Worm (Caenorhabditis elegans) whole organism, L3 larva: ENCODE results near the gene F20D12.7.
A peak's percentile ranks its signal among the peaks of the same experiment; 100 is the strongest.

Experiments
- ZK546.5 ChIP-seq: sonication (generic microtip); optimal IDR thresholded peaks from 2 replicates; lab custom pipeline; 2017; ENCODE audit warnings: missing biosample characterization, missing genetic modification characterization
- aly-2 ChIP-seq: fragments of 150-350 bp; optimal IDR thresholded peaks from 2 replicates; lab custom pipeline; 2014; ENCODE audit warnings: missing biosample characterization, missing genetic modification characterization
- ama-1 ChIP-seq: fragments of 150-350 bp; optimal IDR thresholded peaks from 2 replicates; lab custom pipeline; 2018
- ceh-28 ChIP-seq: fragments of 150-350 bp; optimal IDR thresholded peaks from 2 replicates; lab custom pipeline; 2014; ENCODE audit warnings: missing biosample characterization, missing genetic modification reagents, missing genetic modification characterization
- ceh-9 ChIP-seq: sonication (generic microtip); optimal IDR thresholded peaks from 2 replicates; lab custom pipeline; 2018; ENCODE audit warnings: missing biosample characterization, missing genetic modification characterization
- daf-12 ChIP-seq: fragments of 150-350 bp; optimal IDR thresholded peaks from 2 replicates; lab custom pipeline; 2014; ENCODE audit warnings: missing biosample characterization, missing genetic modification reagents, missing genetic modification characterization
- elt-1 ChIP-seq: fragments of 150-350 bp; optimal IDR thresholded peaks from 2 replicates; lab custom pipeline; 2014; ENCODE audit warnings: missing biosample characterization, missing genetic modification characterization
- elt-2 ChIP-seq: sonication (generic microtip); optimal IDR thresholded peaks from 2 replicates; lab custom pipeline; 2016; ENCODE audit warnings: missing genetic modification reagents, mild to moderate bottlenecking, missing genetic modification characterization, missing compliant biosample characterization
- elt-3 ChIP-seq, 3 experiments: fragments of 150-350 bp in 1 of 3; sonication (generic microtip) in 2 of 3; optimal IDR thresholded peaks; 2 replicates in 2 of 3; 4 replicates in 1 of 3; lab custom pipeline; 2014 to 2017; ENCODE audit warnings: missing biosample characterization in 3 of 3, missing genetic modification characterization in 3 of 3
- eor-1 ChIP-seq, 2 experiments: fragments of 150-350 bp; optimal IDR thresholded peaks; 2 replicates each; lab custom pipeline; 2014 to 2018; ENCODE audit warnings: missing biosample characterization in 2 of 2, missing genetic modification characterization in 2 of 2
- fkh-2 ChIP-seq: fragments of 150-350 bp; optimal IDR thresholded peaks from 2 replicates; lab custom pipeline; 2014; ENCODE audit warnings: missing biosample characterization, missing genetic modification reagents, missing genetic modification characterization
- hmg-11 ChIP-seq: sonication (generic microtip); optimal IDR thresholded peaks from 2 replicates; lab custom pipeline; 2016; ENCODE audit warnings: missing genetic modification characterization, missing compliant biosample characterization
- jun-1 ChIP-seq: fragments of 150-350 bp; optimal IDR thresholded peaks from 2 replicates; lab custom pipeline; 2014; ENCODE audit warnings: missing biosample characterization, missing genetic modification reagents, missing genetic modification characterization
- lin-15B ChIP-seq: fragments of 150-350 bp; optimal IDR thresholded peaks from 2 replicates; lab custom pipeline; 2014; ENCODE audit warnings: missing biosample characterization, missing genetic modification characterization
- lin-39 ChIP-seq: fragments of 150-350 bp; optimal IDR thresholded peaks from 2 replicates; lab custom pipeline; 2018; ENCODE audit warnings: missing biosample characterization, missing genetic modification reagents, missing genetic modification characterization
- lsy-12 ChIP-seq: sonication (generic microtip); optimal IDR thresholded peaks from 2 replicates; lab custom pipeline; 2016; ENCODE audit warnings: mild to moderate bottlenecking, missing genetic modification characterization, missing compliant biosample characterization
- mdl-1 ChIP-seq: fragments of 150-350 bp; optimal IDR thresholded peaks from 2 replicates; lab custom pipeline; 2014; ENCODE audit warnings: missing biosample characterization, missing genetic modification characterization
- mml-1 ChIP-seq: fragments of 150-350 bp; sonication (generic microtip); optimal IDR thresholded peaks from 3 replicates; lab custom pipeline; 2014; ENCODE audit warnings: missing biosample characterization, missing genetic modification characterization
- nfya-1 ChIP-seq: sonication (generic microtip); optimal IDR thresholded peaks from 2 replicates; lab custom pipeline; 2017; ENCODE audit warnings: missing genetic modification characterization, mild to moderate bottlenecking, missing compliant biosample characterization, antibody characterized with exemption, moderate library complexity; ENCODE audit not compliant: insufficient read depth
- nhr-23 ChIP-seq: fragments of 150-350 bp; optimal IDR thresholded peaks from 2 replicates; lab custom pipeline; 2014; ENCODE audit warnings: missing biosample characterization, missing genetic modification reagents, missing genetic modification characterization
- nhr-237 ChIP-seq: fragments of 150-350 bp; optimal IDR thresholded peaks from 2 replicates; lab custom pipeline; 2014; ENCODE audit warnings: missing biosample characterization, missing genetic modification characterization
- nhr-25 ChIP-seq: sonication (generic microtip); optimal IDR thresholded peaks from 2 replicates; lab custom pipeline; 2017; ENCODE audit warnings: missing biosample characterization, missing genetic modification characterization
- nhr-43 ChIP-seq: sonication (generic microtip); optimal IDR thresholded peaks from 2 replicates; lab custom pipeline; 2016; ENCODE audit warnings: mild to moderate bottlenecking, missing genetic modification characterization, missing compliant biosample characterization; ENCODE audit not compliant: poor library complexity, severe bottlenecking
- nhr-67 ChIP-seq: fragments of 150-350 bp; optimal IDR thresholded peaks from 2 replicates; lab custom pipeline; 2014; ENCODE audit warnings: missing biosample characterization, missing genetic modification characterization
- nhr-77 ChIP-seq: fragments of 150-350 bp; optimal IDR thresholded peaks from 2 replicates; lab custom pipeline; 2014; ENCODE audit warnings: missing biosample characterization, missing genetic modification characterization
- pha-4 ChIP-seq: fragments of 150-350 bp; optimal IDR thresholded peaks from 2 replicates; lab custom pipeline; 2014; ENCODE audit warnings: missing biosample characterization, missing genetic modification reagents, missing genetic modification characterization
- pqm-1 ChIP-seq: fragments of 150-350 bp; optimal IDR thresholded peaks from 2 replicates; lab custom pipeline; 2017; ENCODE audit warnings: missing biosample characterization, missing genetic modification characterization, inconsistent platforms
- skn-1 ChIP-seq: fragments of 150-350 bp; optimal IDR thresholded peaks from 2 replicates; lab custom pipeline; 2014; ENCODE audit warnings: missing biosample characterization, missing genetic modification characterization
- snpc-4 ChIP-seq: fragments of 150-350 bp; optimal IDR thresholded peaks from 2 replicates; lab custom pipeline; 2014; ENCODE audit warnings: missing biosample characterization, missing genetic modification characterization
- ztf-11 ChIP-seq: fragments of 150-350 bp; optimal IDR thresholded peaks from 2 replicates; lab custom pipeline; 2014; ENCODE audit warnings: missing biosample characterization, missing genetic modification characterization

Gene F20D12.7

DNA sequence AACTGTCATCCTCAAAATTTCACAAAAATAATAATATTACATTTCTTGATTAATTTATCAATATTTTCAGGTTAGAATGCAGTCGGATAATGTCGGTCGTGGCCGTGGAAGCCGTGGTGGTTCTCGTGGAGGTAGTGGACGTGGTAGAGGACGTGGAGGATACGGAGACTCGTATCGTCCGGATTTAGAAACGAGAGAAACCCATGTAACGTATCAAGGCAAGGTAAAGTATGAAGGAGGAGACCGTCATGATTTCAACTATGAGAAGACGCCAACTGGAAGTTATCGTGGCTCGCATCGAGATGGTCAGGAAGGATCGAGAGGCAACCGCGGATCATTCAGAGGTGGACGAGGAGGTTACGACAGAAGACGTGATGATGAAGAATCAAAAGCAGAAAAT is 18.8 kb upstream of the F20D12.7 start, which contains the start of gene frpr-10:
TSS of gene frpr-10 (plus strand) at position 301 of the 400 bp plus-strand sequence.
- TF ChIP-seq ceh-28 (no peak), mdl-1 (no peak)

- TF ChIP-seq ZK546.5 (tag; lab: Kevin White, UChicago), result no peak
- TF ChIP-seq elt-2 (tag; lab: Kevin White, UChicago), result peak; percentile 22
Observed at ce11 chrIV:7956643-7957317, 18.0 kb upstream of the F20D12.7 start, which contains the start of gene csr-1. Gene csr-1 (plus strand): TSS chrIV:7957267.

- no peak for TF ChIP-seq elt-1 (tag; lab: Kevin White, UChicago)
- no peak for TF ChIP-seq jun-1
- TF ChIP-seq snpc-4, result no peak
- no peak for TF ChIP-seq skn-1 (tag; lab: Kevin White, UChicago)
- no peak for TF ChIP-seq fkh-2
- TF ChIP-seq elt-3 (tag; optimal IDR thresholded peaks at IDR 0.05; lab: Kevin White, UChicago), result no peak
- no peak for TF ChIP-seq mdl-1
- TF ChIP-seq nhr-77 (tag; lab: Kevin White, UChicago), result no peak
- TF ChIP-seq ztf-11 (tag; lab: Kevin White, UChicago), result no peak
- TF ChIP-seq ZK546.5 (tag; lab: Kevin White, UChicago), result no peak
- no peak for TF ChIP-seq daf-12 (tag; lab: Kevin White, UChicago)
- TF ChIP-seq aly-2, result no peak
- TF ChIP-seq nhr-237 (tag; lab: Kevin White, UChicago), result no peak
Observed at ce11 chrIV:7955849-7956248, 17.1 kb upstream of the F20D12.7 start, which contains the start of gene ceh-19. Gene ceh-19 (minus strand): TSS chrIV:7955949.

DNA sequence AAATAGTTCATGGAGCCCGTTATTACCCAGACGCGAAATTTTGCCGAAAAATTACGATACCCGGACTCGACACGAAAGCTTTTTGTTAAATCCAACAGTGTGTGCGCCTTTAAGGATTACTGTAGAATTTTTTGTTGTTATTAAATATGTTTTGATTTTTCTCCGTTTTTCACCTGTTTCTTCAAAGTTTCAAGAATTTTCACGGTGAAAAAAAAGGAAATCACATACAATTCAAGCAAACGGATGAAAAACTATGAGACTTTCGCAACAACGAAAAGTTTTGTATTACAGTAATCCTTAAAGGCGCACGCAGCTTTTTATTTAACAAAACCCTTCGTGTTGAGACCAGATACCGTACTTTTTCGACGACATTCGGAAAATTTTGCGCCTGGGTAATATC is 15.3 kb upstream of the F20D12.7 start:
- no peak for TF ChIP-seq ama-1
- no peak for TF ChIP-seq nhr-77 (tag; lab: Kevin White, UChicago)
- TF ChIP-seq ZK546.5 (tag; lab: Kevin White, UChicago), result no peak
- no peak for TF ChIP-seq nhr-43 (tag; lab: Kevin White, UChicago)
- no peak for TF ChIP-seq nfya-1 (tag; lab: Kevin White, UChicago)
- no peak for TF ChIP-seq mml-1 (tag; lab: Kevin White, UChicago)
- no peak for TF ChIP-seq elt-3 (tag; optimal IDR thresholded peaks at IDR 0.05; lab: Kevin White, UChicago)
- no peak for TF ChIP-seq eor-1 (tag; optimal IDR thresholded peaks at IDR 0.05; lab: Kevin White, UChicago)
- no peak for TF ChIP-seq nhr-25 (tag; lab: Kevin White, UChicago)
- no peak for TF ChIP-seq hmg-11 (tag; lab: Kevin White, UChicago)
- no peak for TF ChIP-seq nhr-67 (tag; lab: Kevin White, UChicago)
- TF ChIP-seq ceh-9 (tag; lab: Kevin White, UChicago), result no peak
- no peak for TF ChIP-seq pqm-1 (tag; lab: Kevin White, UChicago)
- TF ChIP-seq, all 47 proteins: peak for 0

ce11 chrIV:7948290-7948689 is 9.6 kb upstream of the F20D12.7 start, which contains the start of gene mcm-3AP:
Gene mcm-3AP (plus strand): TSS chrIV:7948672.
- TF ChIP-seq hmg-11 (tag; lab: Kevin White, UChicago), result peak; percentile 13
- TF ChIP-seq nfya-1 (tag; lab: Kevin White, UChicago), result peak; percentile 58
- TF ChIP-seq elt-2 (tag; lab: Kevin White, UChicago), result peak; percentile 26
- TF ChIP-seq, all 47 proteins: peak for 3; not testable (repeated sequence) for 44

DNA sequence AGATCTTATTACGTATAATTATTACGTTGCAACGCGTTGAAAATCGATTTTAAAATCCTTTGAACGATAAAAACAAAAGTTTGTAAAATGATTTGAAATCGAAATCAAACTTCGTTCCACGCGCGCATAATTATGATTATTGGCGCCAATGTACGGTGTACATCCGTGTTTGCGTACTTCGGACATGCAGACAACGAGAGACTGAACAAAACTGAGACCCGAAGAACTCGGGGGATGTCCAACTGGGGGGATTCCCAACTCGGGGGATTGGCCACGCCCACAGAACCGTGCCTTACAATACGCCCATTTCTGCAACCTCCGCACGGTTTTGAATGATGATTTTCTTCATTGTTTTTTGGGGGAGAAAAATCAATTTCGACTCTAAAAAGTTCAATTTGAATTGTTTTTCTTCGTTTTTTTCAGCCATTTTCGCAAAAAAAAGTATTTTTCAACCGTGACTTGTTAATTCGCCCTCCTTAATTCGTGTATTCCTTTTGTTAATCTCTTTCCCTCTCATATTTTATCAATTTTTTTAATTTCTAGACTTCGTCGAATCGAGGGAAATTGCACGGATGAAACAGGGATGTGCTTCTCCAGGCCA is 8.3 kb upstream of the F20D12.7 start, which contains the start of gene F20D12.12:
TSS of gene F20D12.12 (plus strand) at position 542 of the 601 bp plus-strand sequence.
- TF ChIP-seq pha-4 (peak; percentile 66), nfya-1 (tag; lab: Kevin White, UChicago) (peak; percentile 85), elt-2 (tag; lab: Kevin White, UChicago) (peak; percentile 52), lin-39 (peak; percentile 66), lin-15B (peak; percentile 69), nhr-23 (tag; lab: Kevin White, UChicago) (peak; percentile 67), snpc-4 (peak; percentile 19), hmg-11 (tag; lab: Kevin White, UChicago) (peak; percentile 56), lsy-12 (peak; percentile 57), nhr-43 (tag; lab: Kevin White, UChicago) (peak; percentile 7)
